Worm (Caenorhabditis elegans) whole organism, young adult: ENCODE results near the gene toca-1.

ENCODE experiments used
- B0261.1 ChIP-seq: sonication (generic microtip); optimal IDR thresholded peaks from 2 replicates; lab custom pipeline; 2016; ENCODE audit warnings: mild to moderate bottlenecking, missing genetic modification characterization, moderate library complexity, missing compliant biosample characterization
- C06A6.2 ChIP-seq: fragments of 200-800 bp; sonication (Bioruptor generic); conservative IDR thresholded peaks from 2 replicates; pipeline ENCODE4 v1.3.6; 2022; ENCODE audit warnings: missing genetic modification characterization, missing compliant biosample characterization
- C17E4.6 ChIP-seq: fragments of 200-800 bp; sonication (Bioruptor generic); IDR thresholded peaks from 2 replicates; pipeline ENCODE4 v1.3.6; 2022; ENCODE audit warnings: missing genetic modification reagents, missing genetic modification characterization, missing compliant biosample characterization
- F22D6.2 ChIP-seq: sonication (generic microtip); optimal IDR thresholded peaks from 2 replicates; lab custom pipeline; 2016; ENCODE audit warnings: mild to moderate bottlenecking, missing genetic modification characterization, missing compliant biosample characterization
- F33H1.4 ChIP-seq: fragments of 200-800 bp; sonication (Bioruptor generic); IDR thresholded peaks from 2 replicates; pipeline ENCODE4 v1.3.6; 2022; ENCODE audit warnings: missing genetic modification reagents, missing genetic modification characterization, missing compliant biosample characterization
- F39B2.1 ChIP-seq: fragments of 200-800 bp; sonication (Bioruptor generic); IDR thresholded peaks from 2 replicates; pipeline ENCODE4 v1.3.6; 2022; ENCODE audit warnings: missing genetic modification reagents, missing genetic modification characterization, missing compliant biosample characterization
- F55B11.4 ChIP-seq: sonication (generic microtip); optimal IDR thresholded peaks from 2 replicates; lab custom pipeline; 2016; ENCODE audit warnings: missing compliant biosample characterization, missing genetic modification characterization, borderline replicate concordance; ENCODE audit not compliant: insufficient read depth
- F57A8.1 ChIP-seq: fragments of 200-800 bp; sonication (Bioruptor generic); optimal IDR thresholded peaks from 2 replicates; lab custom pipeline; 2018; ENCODE audit warnings: mild to moderate bottlenecking, missing genetic modification characterization, moderate library complexity, missing compliant biosample characterization
- Y79H2A.3 ChIP-seq: fragments of 200-800 bp; sonication (Bioruptor generic); conservative IDR thresholded peaks from 2 replicates; pipeline ENCODE4 v1.3.6; 2022; ENCODE audit warnings: missing genetic modification reagents, missing genetic modification characterization, missing compliant biosample characterization
- atf-7 ChIP-seq: sonication (generic microtip); optimal IDR thresholded peaks from 2 replicates; lab custom pipeline; 2017; ENCODE audit warnings: mild to moderate bottlenecking, missing genetic modification characterization, missing compliant biosample characterization
- bed-1 ChIP-seq: fragments of 200-800 bp; sonication (Bioruptor generic); IDR thresholded peaks from 2 replicates; pipeline ENCODE4 v1.3.6; 2022; ENCODE audit warnings: missing genetic modification reagents, missing genetic modification characterization, missing compliant biosample characterization
- cebp-1 ChIP-seq, 2 experiments: fragments of 200-800 bp in 1 of 2; sonication (Bioruptor generic) in 1 of 2; sonication (generic microtip) in 1 of 2; IDR thresholded peaks in 1 of 2; optimal IDR thresholded peaks in 1 of 2; 2 replicates each; pipeline versions ENCODE4 v1.3.6 to Lab custom; 2017 to 2022; ENCODE audit warnings: missing compliant biosample characterization in 2 of 2, missing genetic modification characterization in 2 of 2, mild to moderate bottlenecking in 1 of 2, missing genetic modification reagents in 1 of 2, moderate library complexity in 1 of 2
- ceh-100 ChIP-seq: fragments of 200-800 bp; sonication (Bioruptor generic); IDR thresholded peaks from 2 replicates; pipeline ENCODE4 v1.3.6; 2022; ENCODE audit warnings: missing genetic modification reagents, missing genetic modification characterization, missing compliant biosample characterization
- ceh-79 ChIP-seq: sonication (generic microtip); optimal IDR thresholded peaks from 2 replicates; lab custom pipeline; 2017; ENCODE audit warnings: mild to moderate bottlenecking, missing genetic modification characterization, missing compliant biosample characterization
- dox-1 ChIP-seq: fragments of 200-800 bp; sonication (Bioruptor generic); IDR thresholded peaks from 2 replicates; pipeline ENCODE4 v1.3.6; 2022; ENCODE audit warnings: missing genetic modification reagents, missing genetic modification characterization, missing compliant biosample characterization
- dpl-1 ChIP-seq: fragments of 150-350 bp; optimal IDR thresholded peaks from 2 replicates; lab custom pipeline; 2014; ENCODE audit warnings: missing biosample characterization, missing genetic modification reagents, missing genetic modification characterization
- egl-18 ChIP-seq: fragments of 200-800 bp; sonication (Bioruptor generic); IDR thresholded peaks from 2 replicates; pipeline ENCODE4 v1.3.6; 2022; ENCODE audit warnings: missing genetic modification reagents, missing genetic modification characterization, missing compliant biosample characterization
- egl-44 ChIP-seq: fragments of 200-800 bp; sonication (Bioruptor generic); IDR thresholded peaks from 2 replicates; pipeline ENCODE4 v1.3.6; 2022; ENCODE audit warnings: missing genetic modification reagents, missing genetic modification characterization, missing compliant biosample characterization
- ekl-4 ChIP-seq: fragments of 200-800 bp; sonication (Bioruptor generic); IDR thresholded peaks from 2 replicates; pipeline ENCODE4 v1.3.6; 2022; ENCODE audit warnings: missing genetic modification reagents, missing genetic modification characterization, missing compliant biosample characterization
- hlh-26 ChIP-seq: fragments of 200-800 bp; sonication (Bioruptor generic); conservative IDR thresholded peaks from 2 replicates; pipeline ENCODE4 v1.3.6; 2022; ENCODE audit warnings: missing genetic modification reagents, missing genetic modification characterization, missing compliant biosample characterization
- hmg-1.2 ChIP-seq: fragments of 200-800 bp; sonication (Bioruptor generic); IDR thresholded peaks from 2 replicates; pipeline ENCODE4 v1.3.6; 2022; ENCODE audit warnings: missing genetic modification reagents, missing genetic modification characterization, missing compliant biosample characterization
- lag-1 ChIP-seq: fragments of 200-800 bp; sonication (Bioruptor generic); IDR thresholded peaks from 2 replicates; pipeline ENCODE4 v1.3.6; 2022; ENCODE audit warnings: missing genetic modification reagents, missing genetic modification characterization, missing compliant biosample characterization
- let-607 ChIP-seq, 2 experiments: fragments of 200-800 bp in 1 of 2; sonication (Bioruptor generic) in 1 of 2; sonication (generic microtip) in 1 of 2; optimal IDR thresholded peaks; 2 replicates each; lab custom pipeline; 2016 to 2018; ENCODE audit warnings: mild to moderate bottlenecking in 2 of 2, missing compliant biosample characterization in 2 of 2, missing genetic modification characterization in 2 of 2, moderate library complexity in 2 of 2, missing genotype in 1 of 2
- lin-40 ChIP-seq: sonication (generic microtip); optimal IDR thresholded peaks from 2 replicates; lab custom pipeline; 2016; ENCODE audit warnings: missing genetic modification characterization, mild to moderate bottlenecking, missing compliant biosample characterization, missing genotype, missing genetic modification reagents
- lin-54 ChIP-seq: fragments of 200-800 bp; sonication (Bioruptor generic); optimal IDR thresholded peaks from 2 replicates; lab custom pipeline; 2018; ENCODE audit warnings: mild to moderate bottlenecking, missing genetic modification characterization, missing compliant biosample characterization
- madf-10 ChIP-seq: sonication (generic microtip); optimal IDR thresholded peaks from 2 replicates; lab custom pipeline; 2016; ENCODE audit warnings: mild to moderate bottlenecking, missing genetic modification characterization, missing compliant biosample characterization
- madf-3 ChIP-seq: fragments of 200-800 bp; sonication (Bioruptor generic); IDR thresholded peaks from 2 replicates; pipeline ENCODE4 v1.3.6; 2022; ENCODE audit warnings: missing genetic modification reagents, missing genetic modification characterization, missing compliant biosample characterization
- mcd-1 ChIP-seq: fragments of 200-800 bp; sonication (Bioruptor generic); IDR thresholded peaks from 2 replicates; pipeline ENCODE4 v1.3.6; 2022; ENCODE audit warnings: missing genetic modification reagents, missing genetic modification characterization, missing compliant biosample characterization
- mel-28 ChIP-seq: sonication (generic microtip); optimal IDR thresholded peaks from 2 replicates; lab custom pipeline; 2016; ENCODE audit warnings: borderline replicate concordance, mild to moderate bottlenecking, missing genetic modification characterization, missing compliant biosample characterization
- mxl-1 ChIP-seq: sonication (generic microtip); optimal IDR thresholded peaks from 2 replicates; lab custom pipeline; 2016; ENCODE audit warnings: missing genetic modification characterization, missing compliant biosample characterization
- nhr-80 ChIP-seq: sonication (generic microtip); optimal IDR thresholded peaks from 2 replicates; lab custom pipeline; 2016; ENCODE audit warnings: missing genetic modification characterization, missing compliant biosample characterization
- nhr-90 ChIP-seq: sonication (generic microtip); optimal IDR thresholded peaks from 2 replicates; lab custom pipeline; 2016; ENCODE audit warnings: missing genotype, mild to moderate bottlenecking, missing genetic modification characterization, missing compliant biosample characterization
- pha-4 ChIP-seq: fragments of 150-350 bp; sonication (generic microtip); optimal IDR thresholded peaks from 2 replicates; lab custom pipeline; 2014; ENCODE audit warnings: missing biosample characterization, missing genetic modification reagents, missing genetic modification characterization
- rec-8 ChIP-seq, 2 experiments: sonication (generic microtip); optimal IDR thresholded peaks; 2 replicates each; lab custom pipeline; 2016; ENCODE audit warnings: mild to moderate bottlenecking in 2 of 2, missing genetic modification characterization in 2 of 2, missing genetic modification reagents in 2 of 2, missing genotype in 2 of 2, missing biosample characterization in 1 of 2, missing compliant biosample characterization in 1 of 2, moderate library complexity in 1 of 2
- repo-1 ChIP-seq: sonication (generic microtip); optimal IDR thresholded peaks from 2 replicates; lab custom pipeline; 2017; ENCODE audit warnings: mild to moderate bottlenecking, missing genetic modification characterization, missing compliant biosample characterization
- rpc-1 ChIP-seq, 2 experiments: fragments of 150-350 bp in 1 of 2; sonication (generic microtip) in 1 of 2; optimal IDR thresholded peaks; 2 replicates each; lab custom pipeline; 2014 to 2018; ENCODE audit warnings: missing biosample characterization in 1 of 2, missing genetic modification characterization in 1 of 2, missing genetic modification reagents in 1 of 2, missing genotype in 1 of 2
- somi-1 ChIP-seq: fragments of 200-800 bp; sonication (Bioruptor generic); optimal IDR thresholded peaks from 2 replicates; lab custom pipeline; 2018; ENCODE audit warnings: mild to moderate bottlenecking, missing genetic modification characterization, missing compliant biosample characterization
- tbp1 ChIP-seq: fragments of 200-800 bp; sonication (Bioruptor generic); optimal IDR thresholded peaks from 2 replicates; lab custom pipeline; 2018; ENCODE audit warnings: mild to moderate bottlenecking, missing genetic modification characterization, missing compliant biosample characterization
- zfh-2 ChIP-seq: fragments of 200-800 bp; sonication (Bioruptor generic); conservative IDR thresholded peaks from 2 replicates; pipeline ENCODE4 v1.3.6; 2022; ENCODE audit warnings: missing genetic modification reagents, missing genetic modification characterization, missing compliant biosample characterization
- ztf-26 ChIP-seq: sonication (generic microtip); optimal IDR thresholded peaks from 2 replicates; lab custom pipeline; 2017; ENCODE audit warnings: missing genetic modification characterization, missing compliant biosample characterization
- ztf-28 ChIP-seq: fragments of 200-800 bp; sonication (Bioruptor generic); IDR thresholded peaks from 2 replicates; pipeline ENCODE4 v1.3.6; 2022; ENCODE audit warnings: missing genetic modification reagents, missing genetic modification characterization, missing compliant biosample characterization
- ztf-6 ChIP-seq: fragments of 200-800 bp; sonication (Bioruptor generic); IDR thresholded peaks from 2 replicates; pipeline ENCODE4 v1.3.6; 2022; ENCODE audit warnings: missing genetic modification reagents, missing genetic modification characterization, missing compliant biosample characterization

Gene toca-1

ce11 chrX:1478569-1478968 is 42.7 kb downstream of the toca-1 start:
- TF ChIP-seq hlh-26 (GFP tag; lab: Robert Waterston, UW) (no peak), C17E4.6 (GFP tag; lab: Robert Waterston, UW) (no peak), zfh-2 (no peak), bed-1 (no peak), ceh-79 (tag; lab: Kevin White, UChicago) (no peak), F39B2.1 (no peak), ceh-100 (GFP tag; lab: Robert Waterston, UW) (no peak), B0261.1 (tag; lab: Kevin White, UChicago) (no peak)

ce11 chrX:1477932-1478331 is 43.4 kb downstream of the toca-1 start:
- TF ChIP-seq dox-1 (GFP tag; lab: Robert Waterston, UW) (peak; percentile 42; the same call in 1 of the 2 replicates), F33H1.4 (no peak), hmg-1.2 (GFP tag; lab: Robert Waterston, UW) (no peak), atf-7 (tag; lab: Kevin White, UChicago) (peak; percentile 87), F55B11.4 (tag; lab: Kevin White, UChicago) (no peak), mxl-1 (tag; lab: Kevin White, UChicago) (no peak), madf-10 (tag; lab: Kevin White, UChicago) (no peak), F57A8.1 (GFP tag; lab: Kevin White, UChicago) (no peak), nhr-80 (peak; percentile 71), C06A6.2 (GFP tag; lab: Robert Waterston, UW) (0 out of 2 replicates have a peak, but pooled peaks have one; percentile 29), F22D6.2 (tag; lab: Kevin White, UChicago) (peak; percentile 76), lag-1 (GFP tag; lab: Robert Waterston, UW) (no peak), lin-54 (peak; percentile 7), nhr-90 (tag; lab: Kevin White, UChicago) (no peak), madf-3 (no peak), rpc-1 (optimal IDR thresholded peaks at IDR 0.05; lab: Kevin White, UChicago) (no peak), rpc-1 (tag; optimal IDR thresholded peaks at IDR 0.05; lab: Kevin White, UChicago) (no peak), cebp-1 (GFP tag; IDR thresholded peaks at IDR 0.05; lab: Robert Waterston, UW) (no peak), cebp-1 (tag; optimal IDR thresholded peaks at IDR 0.05; lab: Kevin White, UChicago) (peak; percentile 39), somi-1 (GFP tag; lab: Kevin White, UChicago) (peak; percentile 3), tbp1 (GFP tag; lab: Kevin White, UChicago) (peak; percentile 33), lin-40 (tag; lab: Kevin White, UChicago) (peak; percentile 64), mcd-1 (GFP tag; lab: Robert Waterston, UW) (peak; percentile 11; the same call in 1 of the 2 replicates), repo-1 (tag; lab: Kevin White, UChicago) (no peak), ztf-26 (peak; percentile 85), rec-8 (tag; optimal IDR thresholded peaks at IDR 0.05; lab: Kevin White, UChicago) (no peak), dpl-1 (GFP tag; lab: Kevin White, UChicago) (no peak), Y79H2A.3 (no peak), ztf-28 (GFP tag; lab: Robert Waterston, UW) (no peak), mel-28 (tag; lab: Kevin White, UChicago) (no peak), let-607 (tag; optimal IDR thresholded peaks at IDR 0.05; lab: Kevin White, UChicago) (peak; percentile 36), pha-4 (tag; lab: Kevin White, UChicago) (peak; percentile 18), ztf-6 (GFP tag; lab: Robert Waterston, UW) (no peak), F39B2.1 (no peak), egl-18 (no peak), ekl-4 (GFP tag; lab: Robert Waterston, UW) (no peak), egl-44 (0 out of 2 replicates have a peak, but pooled peaks have one; percentile 21)
